Worm (Caenorhabditis elegans) whole organism, early embryonic: Measurements from ENCODE around the gene ttr-29.

Experiments
- B0310.2 ChIP-seq: sonication (generic microtip); optimal IDR thresholded peaks from 2 replicates; lab custom pipeline; 2016; ENCODE audit warnings: mild to moderate bottlenecking, missing genetic modification characterization, missing compliant biosample characterization
- F13C5.2 ChIP-seq: sonication (generic microtip); optimal IDR thresholded peaks from 2 replicates; lab custom pipeline; 2017; ENCODE audit warnings: mild to moderate bottlenecking, missing genetic modification characterization, inconsistent platforms, missing compliant biosample characterization
- aly-1 ChIP-seq: sonication (generic microtip); optimal IDR thresholded peaks from 2 replicates; lab custom pipeline; 2016; ENCODE audit warnings: missing genetic modification characterization, missing compliant biosample characterization
- ama-1 ChIP-seq: fragments of 150-350 bp; optimal IDR thresholded peaks from 2 replicates; lab custom pipeline; 2014
- ceh-13 ChIP-seq: fragments of 200-800 bp; sonication (Bioruptor generic); optimal IDR thresholded peaks from 2 replicates; lab custom pipeline; 2018; ENCODE audit warnings: mild to moderate bottlenecking, missing genetic modification characterization, missing compliant biosample characterization
- ceh-36 ChIP-seq: sonication (generic microtip); optimal IDR thresholded peaks from 2 replicates; lab custom pipeline; 2016; ENCODE audit warnings: missing genetic modification characterization, inconsistent platforms, missing compliant biosample characterization
- ets-7 ChIP-seq: sonication (generic microtip); optimal IDR thresholded peaks from 2 replicates; lab custom pipeline; 2016; ENCODE audit warnings: missing genotype, missing genetic modification characterization, missing compliant biosample characterization
- flt-1 ChIP-seq: fragments of 200-800 bp; sonication (Bioruptor generic); IDR thresholded peaks from 2 replicates; pipeline ENCODE4 v1.3.6; 2022; ENCODE audit warnings: missing genetic modification characterization, missing compliant biosample characterization
- hmbx-1 ChIP-seq: sonication (generic microtip); optimal IDR thresholded peaks from 2 replicates; lab custom pipeline; 2016; ENCODE audit warnings: mild to moderate bottlenecking, missing genetic modification characterization, missing compliant biosample characterization
- hmg-4 ChIP-seq: fragments of 200-800 bp; sonication (Bioruptor generic); optimal IDR thresholded peaks from 2 replicates; lab custom pipeline; 2018; ENCODE audit warnings: mild to moderate bottlenecking, missing genetic modification characterization, missing compliant biosample characterization
- hnd-1 ChIP-seq: sonication (generic microtip); optimal IDR thresholded peaks from 2 replicates; lab custom pipeline; 2016; ENCODE audit warnings: missing genetic modification characterization, missing compliant biosample characterization
- pes-1 ChIP-seq: fragments of 200-800 bp; sonication (Bioruptor generic); IDR thresholded peaks from 2 replicates; pipeline ENCODE4 v1.3.6; 2022; ENCODE audit warnings: missing genetic modification reagents, missing genetic modification characterization, missing compliant biosample characterization
- scrt-1 ChIP-seq: fragments of 200-800 bp; sonication (Bioruptor generic); IDR thresholded peaks from 2 replicates; pipeline ENCODE4 v1.3.6; 2022; ENCODE audit warnings: missing genetic modification characterization, missing compliant biosample characterization
- sea-1 ChIP-seq: fragments of 200-800 bp; sonication (Bioruptor generic); conservative IDR thresholded peaks from 2 replicates; pipeline ENCODE4 v1.3.6; 2022; ENCODE audit warnings: missing genetic modification characterization, missing compliant biosample characterization
- tbx-11 ChIP-seq: fragments of 200-800 bp; sonication (Bioruptor generic); IDR thresholded peaks from 2 replicates; pipeline ENCODE4 v1.3.6; 2022; ENCODE audit warnings: missing genetic modification characterization, missing compliant biosample characterization
- tbx-37 ChIP-seq: fragments of 200-800 bp; sonication (Bioruptor generic); conservative IDR thresholded peaks from 2 replicates; pipeline ENCODE4 v1.3.6; 2022; ENCODE audit warnings: missing genetic modification reagents, missing genetic modification characterization, missing compliant biosample characterization
- tra-4 ChIP-seq: sonication (generic microtip); optimal IDR thresholded peaks from 2 replicates; lab custom pipeline; 2017; ENCODE audit warnings: missing genetic modification characterization, missing compliant biosample characterization

Gene ttr-29

ce11 chrV:12944229-12944628, 37.6 kb upstream of the ttr-29 start, which contains the start of gene T16G1.3:
TSS of gene T16G1.3 (minus strand) at chrV:12944329.
- no peak for TF ChIP-seq B0310.2 (tag; lab: Kevin White, UChicago)
- TF ChIP-seq ets-7 (tag; lab: Kevin White, UChicago): no peak
- no peak for TF ChIP-seq scrt-1 (GFP tag; lab: Robert Waterston, UW)
- TF ChIP-seq tra-4 (tag; lab: Kevin White, UChicago): no peak
- no peak for TF ChIP-seq ceh-36 (tag; lab: Kevin White, UChicago)
- no peak for TF ChIP-seq hmbx-1 (tag; lab: Kevin White, UChicago)
- no peak for TF ChIP-seq ceh-13 (GFP tag; lab: Kevin White, UChicago)
- TF ChIP-seq tbx-11 (GFP tag; lab: Robert Waterston, UW): no peak
- no peak for TF ChIP-seq hnd-1
- no peak for TF ChIP-seq sea-1 (GFP tag; lab: Robert Waterston, UW)
- no peak for TF ChIP-seq ama-1 (lab: Kevin White, UChicago)
- no peak for TF ChIP-seq tbx-37 (GFP tag; lab: Robert Waterston, UW)
- no peak for TF ChIP-seq hmg-4 (GFP tag; lab: Kevin White, UChicago)
- no peak for TF ChIP-seq aly-1 (tag; lab: Kevin White, UChicago)
- TF ChIP-seq flt-1 (GFP tag; lab: Robert Waterston, UW): no peak
- TF ChIP-seq F13C5.2 (tag; lab: Kevin White, UChicago): no peak
- TF ChIP-seq pes-1 (GFP tag; lab: Robert Waterston, UW): no peak

ce11 chrV:12943399-12943798, 36.8 kb upstream of the ttr-29 start:
- TF ChIP-seq ceh-13 (GFP tag; lab: Kevin White, UChicago) (no peak), sea-1 (GFP tag; lab: Robert Waterston, UW) (no peak), F13C5.2 (tag; lab: Kevin White, UChicago) (no peak), hnd-1 (no peak), ets-7 (tag; lab: Kevin White, UChicago) (no peak), tbx-37 (GFP tag; lab: Robert Waterston, UW) (no peak), flt-1 (GFP tag; lab: Robert Waterston, UW) (no peak), tra-4 (tag; lab: Kevin White, UChicago) (no peak), hmg-4 (GFP tag; lab: Kevin White, UChicago) (no peak), hmbx-1 (tag; lab: Kevin White, UChicago) (no peak), tbx-11 (GFP tag; lab: Robert Waterston, UW) (no peak), pes-1 (GFP tag; lab: Robert Waterston, UW) (no peak), ceh-36 (tag; lab: Kevin White, UChicago) (no peak), aly-1 (tag; lab: Kevin White, UChicago) (no peak), B0310.2 (tag; lab: Kevin White, UChicago) (no peak), scrt-1 (GFP tag; lab: Robert Waterston, UW) (no peak), ama-1 (lab: Kevin White, UChicago) (no peak)

- TF ChIP-seq tra-4 (tag; lab: Kevin White, UChicago): no peak
- TF ChIP-seq tbx-11 (GFP tag; lab: Robert Waterston, UW): no peak
- TF ChIP-seq ceh-13 (GFP tag; lab: Kevin White, UChicago): no peak
- TF ChIP-seq ama-1 (lab: Kevin White, UChicago): no peak
- TF ChIP-seq pes-1 (GFP tag; lab: Robert Waterston, UW): no peak
- no peak for TF ChIP-seq hmbx-1 (tag; lab: Kevin White, UChicago)
Measured at ce11 chrV:12941797-12942474, 35.3 kb upstream of the ttr-29 start, which contains the start of gene T16G1.4. TSS of gene T16G1.4 (minus strand) at chrV:12941847.

- no peak for TF ChIP-seq hmbx-1 (tag; lab: Kevin White, UChicago)
Measured at ce11 chrV:12939434-12939833, 32.8 kb upstream of the ttr-29 start, which contains the start of gene T16G1.5. TSS of gene T16G1.5 (minus strand) at chrV:12939552.

ce11 chrV:12937098-12937497, 30.5 kb upstream of the ttr-29 start, which contains the start of gene T16G1.6:
TSS of gene T16G1.6 (minus strand) at chrV:12937174.
- no peak for TF ChIP-seq pes-1 (GFP tag; lab: Robert Waterston, UW)
- no peak for TF ChIP-seq aly-1 (tag; lab: Kevin White, UChicago)
- no peak for TF ChIP-seq sea-1 (GFP tag; lab: Robert Waterston, UW)
- no peak for TF ChIP-seq ama-1 (lab: Kevin White, UChicago)
- TF ChIP-seq ceh-36 (tag; lab: Kevin White, UChicago): no peak
- TF ChIP-seq ceh-13 (GFP tag; lab: Kevin White, UChicago): no peak
- TF ChIP-seq hmg-4 (GFP tag; lab: Kevin White, UChicago): no peak
- TF ChIP-seq tbx-11 (GFP tag; lab: Robert Waterston, UW): no peak
- no peak for TF ChIP-seq hmbx-1 (tag; lab: Kevin White, UChicago)
- no peak for TF ChIP-seq scrt-1 (GFP tag; lab: Robert Waterston, UW)
- no peak for TF ChIP-seq B0310.2 (tag; lab: Kevin White, UChicago)
- no peak for TF ChIP-seq ets-7 (tag; lab: Kevin White, UChicago)
- no peak for TF ChIP-seq flt-1 (GFP tag; lab: Robert Waterston, UW)
- TF ChIP-seq F13C5.2 (tag; lab: Kevin White, UChicago): no peak

ce11 chrV:12934976-12935375, 28.3 kb upstream of the ttr-29 start, which contains the start of gene T16G1.7:
TSS of gene T16G1.7 (minus strand) at chrV:12935112.
- TF ChIP-seq flt-1 (GFP tag; lab: Robert Waterston, UW) (no peak), tbx-11 (GFP tag; lab: Robert Waterston, UW) (no peak), aly-1 (tag; lab: Kevin White, UChicago) (no peak), F13C5.2 (tag; lab: Kevin White, UChicago) (no peak), tra-4 (tag; lab: Kevin White, UChicago) (no peak), ama-1 (lab: Kevin White, UChicago) (no peak), tbx-37 (GFP tag; lab: Robert Waterston, UW) (no peak)

- TF ChIP-seq hnd-1: no peak
- no peak for TF ChIP-seq ceh-36 (tag; lab: Kevin White, UChicago)
- TF ChIP-seq tbx-11 (GFP tag; lab: Robert Waterston, UW): no peak
- TF ChIP-seq hmg-4 (GFP tag; lab: Kevin White, UChicago): no peak
- no peak for TF ChIP-seq ama-1 (lab: Kevin White, UChicago)
- no peak for TF ChIP-seq F13C5.2 (tag; lab: Kevin White, UChicago)
- TF ChIP-seq scrt-1 (GFP tag; lab: Robert Waterston, UW): no peak
- TF ChIP-seq tbx-37 (GFP tag; lab: Robert Waterston, UW): no peak
- TF ChIP-seq hmbx-1 (tag; lab: Kevin White, UChicago): no peak
- TF ChIP-seq pes-1 (GFP tag; lab: Robert Waterston, UW): no peak
- no peak for TF ChIP-seq sea-1 (GFP tag; lab: Robert Waterston, UW)
- no peak for TF ChIP-seq flt-1 (GFP tag; lab: Robert Waterston, UW)
- TF ChIP-seq B0310.2 (tag; lab: Kevin White, UChicago): no peak
- no peak for TF ChIP-seq aly-1 (tag; lab: Kevin White, UChicago)
- no peak for TF ChIP-seq ceh-13 (GFP tag; lab: Kevin White, UChicago)
- no peak for TF ChIP-seq ets-7 (tag; lab: Kevin White, UChicago)
- TF ChIP-seq tra-4 (tag; lab: Kevin White, UChicago): no peak
Measured at ce11 chrV:12933654-12934053, 27.0 kb upstream of the ttr-29 start.
